Fruit fly (Drosophila melanogaster) whole organism: ENCODE measurements around the gene CG45067.

Source experiments
- CG8478 ChIP-seq: fragments of >200 bp; optimal IDR thresholded peaks from 2 replicates; lab custom pipeline; 2018; ENCODE audit warnings: inconsistent platforms
- Dll ChIP-seq: fragments of >200 bp; optimal IDR thresholded peaks from 2 replicates; lab custom pipeline; 2017
- EcR ChIP-seq, 2 experiments: fragments of >200 bp; optimal IDR thresholded peaks; 2 replicates each; lab custom pipeline; 2017; ENCODE audit warnings: missing biosample characterization in 2 of 2, missing genetic modification characterization in 2 of 2, missing genetic modification reagents in 2 of 2
- pan ChIP-seq: fragments of >200 bp; optimal IDR thresholded peaks from 2 replicates; lab custom pipeline; 2017
- psq ChIP-seq: fragments of >200 bp; optimal IDR thresholded peaks from 2 replicates; lab custom pipeline; 2017
- usp ChIP-seq: fragments of >200 bp; optimal IDR thresholded peaks from 2 replicates; lab custom pipeline; 2017; ENCODE audit warnings: missing biosample characterization, missing genetic modification characterization, mixed read lengths

Gene CG45067

DNA sequence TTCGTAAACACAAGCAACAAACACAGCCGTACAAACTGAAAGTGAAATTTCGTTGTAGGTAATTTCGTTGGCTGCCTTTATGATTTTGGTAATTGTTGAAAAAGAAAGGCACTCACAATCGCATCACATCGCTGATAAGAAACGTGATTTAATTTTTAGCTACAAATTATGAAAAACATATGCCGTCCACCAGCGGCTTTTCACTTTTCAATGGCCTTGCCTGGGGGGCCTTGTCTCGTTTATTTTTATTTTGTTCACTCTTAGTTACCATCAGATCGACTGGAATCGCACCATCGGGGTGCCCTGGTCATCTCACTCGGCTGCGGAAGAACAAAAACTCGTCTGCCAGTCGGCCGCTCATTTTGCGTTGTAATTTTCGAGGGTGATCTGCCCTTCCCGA, 5.3 kb downstream of the CG45067 start:
- TF ChIP-seq CG8478 (lab: Kevin White, UChicago) (no peak), Dll (lab: Kevin White, UChicago) (no peak), EcR (GFP tag; optimal IDR thresholded peaks at IDR 0.05; lab: Kevin White, UChicago) (no peak), usp (GFP tag; lab: Kevin White, UChicago) (no peak), psq (lab: Kevin White, UChicago) (no peak), pan (lab: Kevin White, UChicago) (no peak)

DNA sequence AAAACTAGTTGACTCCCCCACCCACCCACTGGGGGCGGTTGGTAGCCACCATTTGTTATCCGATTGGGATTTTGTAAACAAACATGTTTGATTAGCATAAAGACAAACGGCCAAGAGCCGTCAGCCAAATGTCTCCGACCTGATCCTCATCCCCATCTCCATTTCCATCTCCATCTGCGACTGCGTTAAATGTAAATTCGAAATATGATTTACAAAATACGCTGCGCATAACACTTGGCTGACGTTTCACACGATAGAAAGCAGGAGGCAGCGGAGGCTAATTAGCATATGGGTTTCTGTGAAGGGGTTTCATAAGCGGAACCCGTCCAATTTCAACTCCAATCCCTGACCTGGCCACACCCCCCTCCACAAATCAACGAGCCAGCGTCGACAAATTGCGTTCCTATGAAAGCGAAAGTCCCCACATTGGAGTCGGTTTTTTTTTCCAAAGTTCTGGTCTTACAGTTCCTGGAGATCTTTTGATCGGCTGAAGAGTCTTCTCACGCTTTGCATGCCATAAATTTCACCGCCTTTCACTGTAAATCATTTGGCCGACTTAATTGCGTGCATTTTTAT, 6.1 kb downstream of the CG45067 start:
- TF ChIP-seq EcR (GFP tag; optimal IDR thresholded peaks at IDR 0.05; lab: Kevin White, UChicago) (no peak), Dll (lab: Kevin White, UChicago) (no peak), psq (lab: Kevin White, UChicago) (no peak), pan (lab: Kevin White, UChicago) (no peak), usp (GFP tag; lab: Kevin White, UChicago) (no peak), CG8478 (lab: Kevin White, UChicago) (no peak)

DNA sequence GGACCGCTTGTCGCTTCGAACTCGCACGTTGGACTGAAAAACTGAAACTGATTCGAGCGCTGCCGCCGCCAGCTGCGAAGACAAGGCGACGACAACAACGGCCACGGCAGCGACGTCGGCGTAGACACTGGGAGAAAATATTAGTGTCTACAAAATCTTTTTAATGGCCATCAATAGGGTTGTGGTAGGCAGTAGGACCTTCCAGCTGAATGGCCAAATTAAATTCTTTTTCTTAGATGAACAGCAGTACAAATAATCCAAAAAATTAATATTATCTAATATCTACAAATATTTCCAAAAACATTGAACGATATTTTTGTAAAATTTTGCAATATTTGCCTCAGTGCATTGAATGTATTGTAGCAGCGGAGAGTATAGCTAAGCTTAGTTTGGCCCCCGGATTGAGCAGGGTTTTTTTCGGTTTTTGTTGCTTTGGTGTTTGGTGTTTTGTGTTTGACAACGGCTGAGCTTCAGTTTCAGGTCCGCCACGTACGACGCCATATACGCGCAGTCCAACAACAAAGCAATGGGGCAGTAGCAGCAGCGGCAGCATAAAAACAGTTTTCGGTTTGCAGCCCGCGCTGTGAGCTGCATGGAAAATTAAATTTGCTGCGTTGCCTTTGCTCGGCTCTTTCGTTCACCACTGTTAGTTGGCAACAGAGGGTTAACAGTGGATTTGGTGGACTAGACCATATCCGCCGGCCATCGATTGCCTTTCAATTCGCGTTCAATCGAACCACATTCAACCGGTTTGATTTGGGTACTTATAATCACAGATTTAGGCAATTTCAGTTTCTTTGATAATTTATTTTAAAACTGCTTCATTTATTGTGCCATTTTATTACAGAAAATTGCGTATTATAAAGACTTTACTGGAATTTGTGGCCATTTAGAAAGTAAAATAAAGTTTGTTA, 7.1 kb downstream of the CG45067 start, which contains the start of gene Cht7:
Gene Cht7 (minus strand): TSS at position 51 of the 914 bp plus-strand sequence.
- TF ChIP-seq EcR (GFP tag; optimal IDR thresholded peaks at IDR 0.05; lab: Kevin White, UChicago) (no peak), pan (lab: Kevin White, UChicago) (no peak)

DNA sequence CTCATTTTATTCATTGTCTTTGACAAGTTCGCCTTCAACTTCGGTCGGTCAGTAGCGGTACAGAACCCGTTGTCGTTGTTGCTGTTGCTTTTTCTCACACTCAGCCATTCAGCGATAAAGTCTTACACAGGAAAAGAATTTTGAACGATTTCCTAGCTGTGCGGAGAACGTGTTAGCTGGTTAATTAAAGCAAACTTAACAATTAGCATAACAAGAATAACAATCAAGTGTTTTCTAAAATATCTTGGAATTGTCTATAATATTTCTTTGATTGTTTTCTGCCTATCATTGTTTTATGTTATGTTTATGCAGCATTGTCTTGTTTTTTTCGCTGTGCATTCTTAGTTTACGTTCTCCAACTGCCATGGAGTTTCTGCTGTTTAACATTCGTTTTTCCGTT, 8.1 kb downstream of the CG45067 start:
- TF ChIP-seq Dll (lab: Kevin White, UChicago) = no peak
- no peak for TF ChIP-seq psq (lab: Kevin White, UChicago)
- TF ChIP-seq EcR (GFP tag; optimal IDR thresholded peaks at IDR 0.05; lab: Kevin White, UChicago) = no peak

DNA sequence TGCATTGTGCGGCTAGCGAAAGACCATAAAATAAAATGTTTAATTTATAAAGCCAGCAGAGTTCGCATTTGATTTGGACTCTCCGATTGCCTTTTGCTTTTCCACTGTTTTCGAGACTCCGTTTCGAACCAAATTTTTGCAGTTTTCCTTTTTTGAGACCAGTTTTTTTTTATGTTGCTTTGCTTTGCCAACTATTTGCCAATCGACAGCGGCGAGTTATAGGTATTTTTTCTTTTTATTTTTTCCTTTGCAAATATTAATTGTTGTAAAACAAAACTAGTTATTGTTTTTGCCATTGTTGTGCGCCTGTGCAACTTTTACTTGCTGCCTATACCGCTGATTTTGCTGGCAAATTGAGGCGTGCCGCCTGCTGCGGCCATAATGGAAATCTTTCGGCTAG, 8.7 kb downstream of the CG45067 start:
- TF ChIP-seq EcR (GFP tag; optimal IDR thresholded peaks at IDR 0.05; lab: Kevin White, UChicago) (no peak), pan (lab: Kevin White, UChicago) (no peak), Dll (lab: Kevin White, UChicago) (no peak), usp (GFP tag; lab: Kevin White, UChicago) (no peak), psq (lab: Kevin White, UChicago) (no peak), CG8478 (lab: Kevin White, UChicago) (no peak)

DNA sequence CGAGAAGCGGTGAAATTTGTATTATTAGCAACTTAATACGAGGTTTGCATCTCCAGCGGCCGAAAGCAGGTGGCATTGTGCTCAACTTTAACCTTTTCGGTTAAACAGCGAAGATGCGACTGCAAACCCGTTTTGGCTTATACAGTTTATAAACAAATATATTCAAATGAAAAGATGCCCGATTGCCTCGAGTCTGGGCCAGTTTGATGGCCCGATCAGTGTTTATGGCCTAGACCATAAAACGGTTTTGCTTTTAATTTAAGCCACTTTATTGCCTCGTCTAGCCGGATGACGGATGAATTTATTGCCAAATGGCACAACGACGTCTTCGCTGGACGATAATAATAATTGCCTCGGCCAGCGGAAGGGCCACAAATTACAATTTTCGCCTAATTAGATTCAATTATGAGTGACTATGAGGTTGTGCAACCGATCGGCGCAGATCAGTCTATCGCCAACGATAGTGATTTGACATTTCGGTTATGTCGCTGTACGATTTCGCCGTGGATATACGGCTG, 11.7 kb downstream of the CG45067 start:
- no peak for TF ChIP-seq EcR (GFP tag; optimal IDR thresholded peaks at IDR 0.05; lab: Kevin White, UChicago)
- TF ChIP-seq psq (lab: Kevin White, UChicago) = no peak
- no peak for TF ChIP-seq pan (lab: Kevin White, UChicago)
- no peak for TF ChIP-seq Dll (lab: Kevin White, UChicago)
- no peak for TF ChIP-seq usp (GFP tag; lab: Kevin White, UChicago)
- TF ChIP-seq CG8478 (lab: Kevin White, UChicago) = no peak

DNA sequence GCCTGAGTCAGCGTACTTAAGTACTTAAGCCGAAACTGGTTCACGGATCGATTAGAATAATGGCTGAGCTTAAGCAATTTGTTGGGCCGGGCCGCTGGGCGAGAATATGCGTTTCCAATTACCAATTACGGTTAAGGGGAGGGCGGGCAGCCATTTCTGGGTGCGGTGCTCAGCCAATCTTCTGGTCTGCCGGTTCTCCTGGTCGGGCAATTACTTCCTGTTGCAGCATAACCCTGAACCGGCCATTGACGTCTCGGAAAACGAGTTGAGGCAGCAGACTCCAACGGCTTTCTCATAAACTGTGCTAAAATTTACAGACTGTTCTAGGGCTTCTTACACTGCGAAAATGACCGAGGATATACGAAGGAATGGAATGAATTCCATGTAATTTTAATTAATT, 13.1 kb downstream of the CG45067 start:
- TF ChIP-seq pan (lab: Kevin White, UChicago) (no peak), CG8478 (lab: Kevin White, UChicago) (no peak), EcR (GFP tag; optimal IDR thresholded peaks at IDR 0.05; lab: Kevin White, UChicago) (peak in 1 of 2 experiments; percentile 55)

DNA sequence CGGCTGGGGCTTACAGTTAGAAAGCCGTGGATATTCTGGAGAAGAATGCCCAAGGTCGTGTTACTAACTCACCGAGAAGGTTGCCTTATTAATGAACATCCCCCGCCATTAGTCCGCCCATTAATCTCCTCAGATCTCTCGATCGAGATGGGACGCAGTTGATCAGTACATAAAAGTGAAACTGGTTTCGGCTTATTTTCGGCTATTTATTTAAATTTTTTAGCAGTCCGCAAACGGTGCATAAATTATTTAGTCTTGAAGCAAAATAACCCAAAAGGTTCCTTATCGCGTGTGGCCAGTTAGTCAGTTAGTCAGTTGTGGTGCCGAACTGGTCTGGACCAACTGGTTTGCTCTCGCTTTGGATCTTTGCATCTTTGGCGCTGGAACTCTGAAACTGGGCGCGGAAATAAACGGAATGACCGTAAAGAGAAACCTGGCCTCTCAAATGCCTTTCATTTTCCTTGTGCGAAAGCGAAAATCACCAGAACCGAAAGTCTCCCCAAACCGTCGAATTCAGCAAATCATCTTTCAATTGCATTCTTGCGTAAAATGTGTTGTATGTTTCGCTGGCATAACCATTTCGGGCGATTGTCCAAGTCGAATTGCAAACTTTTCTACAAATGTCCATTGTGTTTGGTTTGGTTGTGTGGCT, 15.4 kb downstream of the CG45067 start:
- TF ChIP-seq pan (lab: Kevin White, UChicago) (no peak), usp (GFP tag; lab: Kevin White, UChicago) (no peak), psq (lab: Kevin White, UChicago) (no peak), CG8478 (lab: Kevin White, UChicago) (no peak), EcR (GFP tag; optimal IDR thresholded peaks at IDR 0.05; lab: Kevin White, UChicago) (no peak), Dll (lab: Kevin White, UChicago) (no peak)

DNA sequence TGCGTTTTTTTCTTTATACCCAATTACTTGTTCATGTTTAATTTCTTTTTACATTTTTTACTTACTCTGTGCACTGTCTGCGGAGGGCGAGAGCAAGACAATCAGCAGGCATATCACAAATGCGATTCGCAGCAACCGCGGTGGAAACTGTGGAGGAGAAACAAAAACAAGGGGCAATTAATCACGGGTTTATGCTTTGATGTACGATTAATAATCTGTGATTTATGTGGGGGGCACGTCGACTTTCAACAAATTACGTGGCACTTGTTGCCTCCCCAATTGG, 16.7 kb downstream of the CG45067 start:
- TF ChIP-seq Dll (lab: Kevin White, UChicago) = no peak

DNA sequence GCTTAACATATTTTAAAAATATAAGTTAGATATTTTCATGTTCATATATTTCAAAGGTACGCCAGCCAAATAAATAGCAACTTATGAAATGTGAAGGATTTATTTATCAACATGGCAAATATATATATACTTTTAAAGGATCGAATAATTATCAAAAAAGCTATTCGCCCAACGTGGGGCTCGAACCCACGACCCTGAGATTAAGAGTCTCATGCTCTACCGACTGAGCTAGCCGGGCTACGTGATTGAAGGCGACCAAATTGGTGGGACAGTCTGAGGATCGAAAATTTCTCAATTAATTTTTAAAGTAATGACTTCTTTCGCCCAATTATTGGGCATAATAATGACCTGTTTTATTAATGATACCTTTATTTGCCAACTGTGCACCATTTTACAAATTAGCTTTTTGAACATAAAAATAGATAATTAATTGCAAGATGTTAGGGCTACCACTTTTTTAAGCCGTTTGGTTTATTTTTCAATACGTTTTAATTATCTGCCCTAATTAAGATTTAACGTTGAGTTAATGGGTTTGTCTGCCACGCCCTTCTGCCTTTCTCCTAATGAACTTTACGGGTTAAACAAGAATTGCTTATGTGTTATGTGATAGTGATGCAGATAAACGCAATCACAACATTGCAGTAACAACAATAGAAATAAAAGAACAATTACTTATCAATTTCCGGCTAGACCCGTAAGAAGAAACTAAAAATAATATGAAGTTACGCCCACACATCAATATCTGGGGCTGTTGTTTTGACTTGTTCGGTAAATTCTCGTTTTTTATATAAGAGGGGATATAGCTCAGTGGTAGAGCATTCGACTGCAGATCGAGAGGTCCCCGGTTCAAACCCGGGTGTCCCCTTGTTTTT, 17.3 kb downstream of the CG45067 start:
- no peak for TF ChIP-seq usp (GFP tag; lab: Kevin White, UChicago)
- TF ChIP-seq Dll (lab: Kevin White, UChicago) = no peak
- TF ChIP-seq EcR (GFP tag; optimal IDR thresholded peaks at IDR 0.05; lab: Kevin White, UChicago) = no peak
- TF ChIP-seq CG8478 (lab: Kevin White, UChicago) = no peak
- no peak for TF ChIP-seq psq (lab: Kevin White, UChicago)
- no peak for TF ChIP-seq pan (lab: Kevin White, UChicago)
